Worm (Caenorhabditis elegans) whole organism, early embryonic: ENCODE measurements around the gene nlp-26.

Experiments used
- F13C5.2 ChIP-seq: sonication (generic microtip); optimal IDR thresholded peaks from 2 replicates; lab custom pipeline; 2017; ENCODE audit warnings: mild to moderate bottlenecking, missing genetic modification characterization, inconsistent platforms, missing compliant biosample characterization
- ama-1 ChIP-seq: fragments of 150-350 bp; optimal IDR thresholded peaks from 2 replicates; lab custom pipeline; 2014
- ceh-36 ChIP-seq: sonication (generic microtip); optimal IDR thresholded peaks from 2 replicates; lab custom pipeline; 2016; ENCODE audit warnings: missing genetic modification characterization, inconsistent platforms, missing compliant biosample characterization
- flt-1 ChIP-seq: fragments of 200-800 bp; sonication (Bioruptor generic); IDR thresholded peaks from 2 replicates; pipeline ENCODE4 v1.3.6; 2022; ENCODE audit warnings: missing genetic modification characterization, missing compliant biosample characterization
- hmbx-1 ChIP-seq: sonication (generic microtip); optimal IDR thresholded peaks from 2 replicates; lab custom pipeline; 2016; ENCODE audit warnings: mild to moderate bottlenecking, missing genetic modification characterization, missing compliant biosample characterization
- hmg-4 ChIP-seq: fragments of 200-800 bp; sonication (Bioruptor generic); optimal IDR thresholded peaks from 2 replicates; lab custom pipeline; 2018; ENCODE audit warnings: mild to moderate bottlenecking, missing genetic modification characterization, missing compliant biosample characterization
- sea-1 ChIP-seq: fragments of 200-800 bp; sonication (Bioruptor generic); conservative IDR thresholded peaks from 2 replicates; pipeline ENCODE4 v1.3.6; 2022; ENCODE audit warnings: missing genetic modification characterization, missing compliant biosample characterization
- tbx-11 ChIP-seq: fragments of 200-800 bp; sonication (Bioruptor generic); IDR thresholded peaks from 2 replicates; pipeline ENCODE4 v1.3.6; 2022; ENCODE audit warnings: missing genetic modification characterization, missing compliant biosample characterization
- tra-4 ChIP-seq: sonication (generic microtip); optimal IDR thresholded peaks from 2 replicates; lab custom pipeline; 2017; ENCODE audit warnings: missing genetic modification characterization, missing compliant biosample characterization

- TF ChIP-seq ama-1 (lab: Kevin White, UChicago) (no peak), F13C5.2 (tag; lab: Kevin White, UChicago) (no peak), flt-1 (no peak), hmbx-1 (no peak), tbx-11 (no peak), sea-1 (GFP tag; lab: Robert Waterston, UW) (no peak), ceh-36 (no peak), hmg-4 (GFP tag; lab: Kevin White, UChicago) (no peak), tra-4 (tag; lab: Kevin White, UChicago) (no peak)
Observed at ce11 chrV:19610118-19610707, 3.0 kb upstream of the nlp-26 start.
